Worm (Caenorhabditis elegans) whole organism, young adult: Measurements from ENCODE around the gene F31F4.11.

Source experiments
- B0035.1 ChIP-seq: sonication (generic microtip); optimal IDR thresholded peaks from 2 replicates; lab custom pipeline; 2016; ENCODE audit warnings: missing genetic modification characterization, mild to moderate bottlenecking, missing compliant biosample characterization, missing genotype, missing genetic modification reagents
- B0336.3 ChIP-seq: fragments of 200-800 bp; sonication (Bioruptor generic); IDR thresholded peaks from 2 replicates; pipeline ENCODE4 v1.3.6; 2022; ENCODE audit warnings: missing genetic modification characterization, missing compliant biosample characterization
- C06A6.2 ChIP-seq: fragments of 200-800 bp; sonication (Bioruptor generic); conservative IDR thresholded peaks from 2 replicates; pipeline ENCODE4 v1.3.6; 2022; ENCODE audit warnings: missing genetic modification characterization, missing compliant biosample characterization
- C17E4.6 ChIP-seq: fragments of 200-800 bp; sonication (Bioruptor generic); IDR thresholded peaks from 2 replicates; pipeline ENCODE4 v1.3.6; 2022; ENCODE audit warnings: missing genetic modification reagents, missing genetic modification characterization, missing compliant biosample characterization
- F39B2.1 ChIP-seq: fragments of 200-800 bp; sonication (Bioruptor generic); IDR thresholded peaks from 2 replicates; pipeline ENCODE4 v1.3.6; 2022; ENCODE audit warnings: missing genetic modification reagents, missing genetic modification characterization, missing compliant biosample characterization
- F49E8.2 ChIP-seq: sonication (generic microtip); optimal IDR thresholded peaks from 3 replicates; lab custom pipeline; 2017; ENCODE audit warnings: missing genetic modification characterization, mild to moderate bottlenecking, missing compliant biosample characterization, antibody characterized with exemption, moderate library complexity; ENCODE audit not compliant: insufficient read depth
- K12H6.12 ChIP-seq: fragments of 200-800 bp; sonication (Bioruptor generic); optimal IDR thresholded peaks from 2 replicates; lab custom pipeline; 2018; ENCODE audit warnings: mild to moderate bottlenecking, missing genetic modification characterization, missing compliant biosample characterization
- aptf-2 ChIP-seq: fragments of 200-800 bp; sonication (Bioruptor generic); conservative IDR thresholded peaks from 2 replicates; pipeline ENCODE4 v1.3.6; 2022; ENCODE audit warnings: missing genetic modification reagents, missing genetic modification characterization, missing compliant biosample characterization
- athp-1 ChIP-seq: sonication (generic microtip); optimal IDR thresholded peaks from 2 replicates; lab custom pipeline; 2017; ENCODE audit warnings: mild to moderate bottlenecking, missing genetic modification characterization, missing compliant biosample characterization
- attf-3 ChIP-seq: fragments of 200-800 bp; sonication (Bioruptor generic); conservative IDR thresholded peaks from 2 replicates; pipeline ENCODE4 v1.3.6; 2022; ENCODE audit warnings: missing genetic modification reagents, missing genetic modification characterization, missing compliant biosample characterization
- cebp-2 ChIP-seq: fragments of 200-800 bp; sonication (Bioruptor generic); IDR thresholded peaks from 2 replicates; pipeline ENCODE4 v1.3.6; 2022; ENCODE audit warnings: missing genetic modification characterization, missing compliant biosample characterization
- ceh-27 ChIP-seq: fragments of 200-800 bp; sonication (Bioruptor generic); optimal IDR thresholded peaks from 2 replicates; lab custom pipeline; 2018; ENCODE audit warnings: mild to moderate bottlenecking, missing genetic modification characterization, moderate library complexity, missing compliant biosample characterization
- die-1 ChIP-seq: sonication (generic microtip); optimal IDR thresholded peaks from 2 replicates; lab custom pipeline; 2016; ENCODE audit warnings: missing genotype, mild to moderate bottlenecking, missing genetic modification characterization, missing compliant biosample characterization
- dox-1 ChIP-seq: fragments of 200-800 bp; sonication (Bioruptor generic); IDR thresholded peaks from 2 replicates; pipeline ENCODE4 v1.3.6; 2022; ENCODE audit warnings: missing genetic modification reagents, missing genetic modification characterization, missing compliant biosample characterization
- dpl-1 ChIP-seq: fragments of 150-350 bp; optimal IDR thresholded peaks from 2 replicates; lab custom pipeline; 2014; ENCODE audit warnings: missing biosample characterization, missing genetic modification reagents, missing genetic modification characterization
- efl-1 ChIP-seq: fragments of 150-350 bp; optimal IDR thresholded peaks from 2 replicates; lab custom pipeline; 2014; ENCODE audit warnings: missing biosample characterization, missing genetic modification reagents, missing genetic modification characterization
- egl-18 ChIP-seq: fragments of 200-800 bp; sonication (Bioruptor generic); IDR thresholded peaks from 2 replicates; pipeline ENCODE4 v1.3.6; 2022; ENCODE audit warnings: missing genetic modification reagents, missing genetic modification characterization, missing compliant biosample characterization
- egl-44 ChIP-seq: fragments of 200-800 bp; sonication (Bioruptor generic); IDR thresholded peaks from 2 replicates; pipeline ENCODE4 v1.3.6; 2022; ENCODE audit warnings: missing genetic modification reagents, missing genetic modification characterization, missing compliant biosample characterization
- egrh-3 ChIP-seq: fragments of 200-800 bp; sonication (Bioruptor generic); IDR thresholded peaks from 2 replicates; pipeline ENCODE4 v1.3.6; 2022; ENCODE audit warnings: missing genetic modification reagents, missing genetic modification characterization, missing compliant biosample characterization
- hmg-20 ChIP-seq: fragments of 200-800 bp; sonication (Bioruptor generic); IDR thresholded peaks from 2 replicates; pipeline ENCODE4 v1.3.6; 2022; ENCODE audit warnings: missing genetic modification reagents, missing genetic modification characterization, missing compliant biosample characterization
- let-607 ChIP-seq, 2 experiments: fragments of 200-800 bp in 1 of 2; sonication (Bioruptor generic) in 1 of 2; sonication (generic microtip) in 1 of 2; optimal IDR thresholded peaks; 2 replicates each; lab custom pipeline; 2016 to 2018; ENCODE audit warnings: mild to moderate bottlenecking in 2 of 2, missing compliant biosample characterization in 2 of 2, missing genetic modification characterization in 2 of 2, moderate library complexity in 2 of 2, missing genotype in 1 of 2
- lsy-27 ChIP-seq: sonication (generic microtip); optimal IDR thresholded peaks from 2 replicates; lab custom pipeline; 2017; ENCODE audit warnings: missing genetic modification characterization, mild to moderate bottlenecking, missing compliant biosample characterization, antibody characterized with exemption, missing genotype, borderline replicate concordance; ENCODE audit not compliant: insufficient read depth
- madf-10 ChIP-seq: sonication (generic microtip); optimal IDR thresholded peaks from 2 replicates; lab custom pipeline; 2016; ENCODE audit warnings: mild to moderate bottlenecking, missing genetic modification characterization, missing compliant biosample characterization
- madf-3 ChIP-seq: fragments of 200-800 bp; sonication (Bioruptor generic); IDR thresholded peaks from 2 replicates; pipeline ENCODE4 v1.3.6; 2022; ENCODE audit warnings: missing genetic modification reagents, missing genetic modification characterization, missing compliant biosample characterization
- mel-28 ChIP-seq: sonication (generic microtip); optimal IDR thresholded peaks from 2 replicates; lab custom pipeline; 2016; ENCODE audit warnings: borderline replicate concordance, mild to moderate bottlenecking, missing genetic modification characterization, missing compliant biosample characterization
- mxl-1 ChIP-seq: sonication (generic microtip); optimal IDR thresholded peaks from 2 replicates; lab custom pipeline; 2016; ENCODE audit warnings: missing genetic modification characterization, missing compliant biosample characterization
- nfya-2 ChIP-seq: fragments of 200-800 bp; sonication (Bioruptor generic); IDR thresholded peaks from 2 replicates; pipeline ENCODE4 v1.3.6; 2022; ENCODE audit warnings: missing genetic modification reagents, missing genetic modification characterization, missing compliant biosample characterization
- nfyb-1 ChIP-seq: fragments of 200-800 bp; sonication (Bioruptor generic); IDR thresholded peaks from 2 replicates; pipeline ENCODE4 v1.3.6; 2022; ENCODE audit warnings: missing genetic modification reagents, missing genetic modification characterization, missing compliant biosample characterization
- nhr-120 ChIP-seq: fragments of 200-800 bp; sonication (Bioruptor generic); IDR thresholded peaks from 2 replicates; pipeline ENCODE4 v1.3.6; 2022; ENCODE audit warnings: missing genetic modification characterization, missing compliant biosample characterization
- nhr-179 ChIP-seq: sonication (generic microtip); optimal IDR thresholded peaks from 2 replicates; lab custom pipeline; 2016; ENCODE audit warnings: mild to moderate bottlenecking, missing genetic modification characterization, missing compliant biosample characterization
- nhr-90 ChIP-seq: sonication (generic microtip); optimal IDR thresholded peaks from 2 replicates; lab custom pipeline; 2016; ENCODE audit warnings: missing genotype, mild to moderate bottlenecking, missing genetic modification characterization, missing compliant biosample characterization
- pha-4 ChIP-seq: fragments of 150-350 bp; sonication (generic microtip); optimal IDR thresholded peaks from 2 replicates; lab custom pipeline; 2014; ENCODE audit warnings: missing biosample characterization, missing genetic modification reagents, missing genetic modification characterization
- repo-1 ChIP-seq: sonication (generic microtip); optimal IDR thresholded peaks from 2 replicates; lab custom pipeline; 2017; ENCODE audit warnings: mild to moderate bottlenecking, missing genetic modification characterization, missing compliant biosample characterization
- rpc-1 ChIP-seq, 2 experiments: fragments of 150-350 bp in 1 of 2; sonication (generic microtip) in 1 of 2; optimal IDR thresholded peaks; 2 replicates each; lab custom pipeline; 2014 to 2018; ENCODE audit warnings: missing biosample characterization in 1 of 2, missing genetic modification characterization in 1 of 2, missing genetic modification reagents in 1 of 2, missing genotype in 1 of 2
- sea-2 ChIP-seq: fragments of 200-800 bp; sonication (Bioruptor generic); IDR thresholded peaks from 2 replicates; pipeline ENCODE4 v1.3.6; 2022; ENCODE audit warnings: missing genetic modification characterization, missing compliant biosample characterization
- somi-1 ChIP-seq: fragments of 200-800 bp; sonication (Bioruptor generic); optimal IDR thresholded peaks from 2 replicates; lab custom pipeline; 2018; ENCODE audit warnings: mild to moderate bottlenecking, missing genetic modification characterization, missing compliant biosample characterization
- sptf-2 ChIP-seq: fragments of 200-800 bp; sonication (Bioruptor generic); optimal IDR thresholded peaks from 2 replicates; lab custom pipeline; 2018; ENCODE audit warnings: mild to moderate bottlenecking, missing genetic modification characterization, missing compliant biosample characterization
- tbp1 ChIP-seq: fragments of 200-800 bp; sonication (Bioruptor generic); optimal IDR thresholded peaks from 2 replicates; lab custom pipeline; 2018; ENCODE audit warnings: mild to moderate bottlenecking, missing genetic modification characterization, missing compliant biosample characterization
- unc-130 ChIP-seq: sonication (generic microtip); optimal IDR thresholded peaks from 2 replicates; lab custom pipeline; 2016; ENCODE audit warnings: missing genetic modification reagents, missing genetic modification characterization, missing compliant biosample characterization
- zfh-2 ChIP-seq: fragments of 200-800 bp; sonication (Bioruptor generic); conservative IDR thresholded peaks from 2 replicates; pipeline ENCODE4 v1.3.6; 2022; ENCODE audit warnings: missing genetic modification reagents, missing genetic modification characterization, missing compliant biosample characterization
- zim-3 ChIP-seq: sonication (generic microtip); optimal IDR thresholded peaks from 2 replicates; lab custom pipeline; 2017; ENCODE audit warnings: mild to moderate bottlenecking, missing genetic modification characterization, moderate library complexity, missing compliant biosample characterization
- ztf-25 ChIP-seq: fragments of 200-800 bp; sonication (Bioruptor generic); IDR thresholded peaks from 2 replicates; pipeline ENCODE4 v1.3.6; 2022; ENCODE audit warnings: missing genetic modification reagents, missing genetic modification characterization, missing compliant biosample characterization
- ztf-3 ChIP-seq: fragments of 200-800 bp; sonication (Bioruptor generic); optimal IDR thresholded peaks from 2 replicates; lab custom pipeline; 2018; ENCODE audit warnings: mild to moderate bottlenecking, missing genetic modification characterization, missing compliant biosample characterization

Gene F31F4.11

ce11 chrV:657678-658077, 6.6 kb downstream of the F31F4.11 start, which contains the start of gene srh-246:
srh-246 (minus strand) TSS chrV:657778.
- TF ChIP-seq ceh-27 (GFP tag; lab: Kevin White, UChicago) (no peak), pha-4 (tag; lab: Kevin White, UChicago) (no peak)

DNA sequence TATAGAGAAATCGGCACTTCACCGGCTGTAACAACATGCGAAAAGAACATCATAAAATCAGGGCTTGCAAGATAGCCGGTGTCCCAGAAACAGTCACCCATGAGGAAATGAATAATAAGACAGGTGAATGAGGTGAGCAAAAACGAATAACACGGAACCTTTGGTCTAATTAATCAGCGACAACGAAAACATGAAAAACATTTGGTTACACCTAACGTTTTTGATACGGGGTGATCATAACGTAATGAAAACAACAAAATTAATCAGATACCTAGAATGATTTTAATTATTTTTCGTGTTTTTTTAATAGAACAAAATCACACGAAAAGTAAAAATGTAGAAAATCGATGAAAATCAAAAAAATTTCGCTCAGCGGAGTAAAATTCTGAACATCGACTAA, 8.4 kb downstream of the F31F4.11 start, which contains the start of gene srh-245:
TSS of gene srh-245 (minus strand) at position 101 of the 400 bp plus-strand sequence.
- no peak for TF ChIP-seq rpc-1 (optimal IDR thresholded peaks at IDR 0.05; lab: Kevin White, UChicago)
- no peak for TF ChIP-seq rpc-1 (tag; optimal IDR thresholded peaks at IDR 0.05; lab: Kevin White, UChicago)
- TF ChIP-seq B0336.3 (GFP tag; lab: Robert Waterston, UW) = no peak
- no peak for TF ChIP-seq K12H6.12 (tag; lab: Kevin White, UChicago)
- no peak for TF ChIP-seq let-607 (tag; optimal IDR thresholded peaks at IDR 0.05; lab: Kevin White, UChicago)
- no peak for TF ChIP-seq tbp1 (GFP tag; lab: Kevin White, UChicago)
- TF ChIP-seq sptf-2 (GFP tag; lab: Kevin White, UChicago) = no peak
- no peak for TF ChIP-seq lsy-27 (tag; lab: Kevin White, UChicago)
- no peak for TF ChIP-seq madf-3 (GFP tag; lab: Robert Waterston, UW)
- TF ChIP-seq attf-3 = no peak
- TF ChIP-seq F39B2.1 (GFP tag; lab: Robert Waterston, UW) = no peak
- no peak for TF ChIP-seq ztf-3 (GFP tag; lab: Kevin White, UChicago)
- TF ChIP-seq C17E4.6 (GFP tag; lab: Robert Waterston, UW) = no peak
- no peak for TF ChIP-seq athp-1 (tag; lab: Kevin White, UChicago)

ce11 chrV:654402-654801, 9.8 kb downstream of the F31F4.11 start, which contains the start of gene srj-6:
srj-6 (minus strand) TSS chrV:654502.
- TF ChIP-seq B0035.1 (tag; lab: Kevin White, UChicago) (no peak), aptf-2 (GFP tag; lab: Robert Waterston, UW) (no peak), madf-3 (GFP tag; lab: Robert Waterston, UW) (no peak), zim-3 (tag; lab: Kevin White, UChicago) (no peak), zfh-2 (no peak), madf-10 (tag; lab: Kevin White, UChicago) (no peak), nfya-2 (GFP tag; lab: Robert Waterston, UW) (no peak), egrh-3 (GFP tag; lab: Robert Waterston, UW) (no peak), nhr-120 (GFP tag; lab: Robert Waterston, UW) (no peak), repo-1 (no peak), die-1 (tag; lab: Kevin White, UChicago) (no peak), nfyb-1 (GFP tag; lab: Robert Waterston, UW) (no peak), attf-3 (no peak), sea-2 (GFP tag; lab: Robert Waterston, UW) (no peak), nhr-179 (tag; lab: Kevin White, UChicago) (no peak), nhr-90 (tag; lab: Kevin White, UChicago) (no peak), mxl-1 (tag; lab: Kevin White, UChicago) (no peak), hmg-20 (GFP tag; lab: Robert Waterston, UW) (no peak)
- TF ChIP-seq, all 124 proteins: peak for 0

DNA sequence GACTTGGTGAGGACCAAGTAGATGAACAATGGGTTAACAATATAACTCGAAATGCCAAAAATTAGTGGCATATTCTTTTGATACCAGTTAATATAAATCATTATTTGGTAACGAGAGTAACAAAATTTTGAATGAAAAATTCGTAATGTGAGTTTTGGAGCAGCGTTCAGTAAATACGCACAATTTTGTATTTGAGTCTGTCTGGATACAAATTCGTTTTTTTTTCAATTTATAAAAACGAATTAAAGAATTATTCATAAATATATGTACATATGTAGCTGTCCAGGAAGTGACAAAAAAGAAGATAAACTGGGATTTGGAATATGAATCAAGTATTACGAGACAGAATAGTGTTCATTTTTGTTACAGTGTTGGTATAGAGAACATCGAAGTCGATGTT, 11.3 kb downstream of the F31F4.11 start, which contains the start of gene srj-5:
TSS of gene srj-5 (minus strand) at position 101 of the 400 bp plus-strand sequence.
- no peak for TF ChIP-seq nfya-2 (GFP tag; lab: Robert Waterston, UW)
- no peak for TF ChIP-seq lsy-27 (tag; lab: Kevin White, UChicago)
- TF ChIP-seq efl-1 (GFP tag; lab: Kevin White, UChicago) = no peak
- no peak for TF ChIP-seq egl-44 (GFP tag; lab: Robert Waterston, UW)
- no peak for TF ChIP-seq C06A6.2 (GFP tag; lab: Robert Waterston, UW)
- no peak for TF ChIP-seq unc-130
- no peak for TF ChIP-seq somi-1 (GFP tag; lab: Kevin White, UChicago)
- no peak for TF ChIP-seq cebp-2 (GFP tag; lab: Robert Waterston, UW)
- no peak for TF ChIP-seq K12H6.12 (tag; lab: Kevin White, UChicago)
- TF ChIP-seq B0035.1 (tag; lab: Kevin White, UChicago) = no peak
- TF ChIP-seq ztf-25 (GFP tag; lab: Robert Waterston, UW) = no peak
- no peak for TF ChIP-seq dox-1 (GFP tag; lab: Robert Waterston, UW)
- no peak for TF ChIP-seq dpl-1
- no peak for TF ChIP-seq mel-28 (tag; lab: Kevin White, UChicago)
- no peak for TF ChIP-seq egl-18 (GFP tag; lab: Robert Waterston, UW)
- no peak for TF ChIP-seq F49E8.2 (tag; lab: Kevin White, UChicago)
- TF ChIP-seq zfh-2 = no peak
